Worm (Caenorhabditis elegans): ENCODE measurements around the gene C16C8.20.
"Not testable (repeated sequence)": the region's sequence is repeated elsewhere in the genome, so short reads cannot be mapped to it uniquely, and the experiment has no call there.

Gene C16C8.20

DNA sequence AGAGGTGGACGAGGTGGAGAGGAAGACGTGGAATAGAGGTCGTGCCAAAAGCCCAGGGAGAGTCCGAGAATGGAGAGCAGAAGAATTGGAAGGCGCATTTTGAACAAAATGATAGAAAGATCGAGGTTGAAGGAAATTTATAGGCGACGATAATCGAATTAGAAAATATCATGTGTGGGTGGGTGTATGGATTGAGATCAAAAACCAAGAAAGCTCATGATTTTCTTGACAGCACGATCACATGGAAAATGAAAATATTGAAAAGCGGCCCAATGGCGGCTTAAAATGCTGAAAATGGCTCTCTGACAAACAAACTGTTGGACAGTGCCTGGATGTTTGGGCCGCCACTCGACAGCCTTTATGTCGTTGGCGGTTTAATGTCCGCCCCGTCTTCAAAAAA lies 16.4 kb downstream of the C16C8.20 start, which contains the start of gene C16C8.9:
TSS of gene C16C8.9 (minus strand) at position 101 of the 400 bp plus-strand sequence.
- TF ChIP-seq sea-2 (GFP tag; optimal IDR thresholded peaks at IDR 0.05), result no peak

DNA sequence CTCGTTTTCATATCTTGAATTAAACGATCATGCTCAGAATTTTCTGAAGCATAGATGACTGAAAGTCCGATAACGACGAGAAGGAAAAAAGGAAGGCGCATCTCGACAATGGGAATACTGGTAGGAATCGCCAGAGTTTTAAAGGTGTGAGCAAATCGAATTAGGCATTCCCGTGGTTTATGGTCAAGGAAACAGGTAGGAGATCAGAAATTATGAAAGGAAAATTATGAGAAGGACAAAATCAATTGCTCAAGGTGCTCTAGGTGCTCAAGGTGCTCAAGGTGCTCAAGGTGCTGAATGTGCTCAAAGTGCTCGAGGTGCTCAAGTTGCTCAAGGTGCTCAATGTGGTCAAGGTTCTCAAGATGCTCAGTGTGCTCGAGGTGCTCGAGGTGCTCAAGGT lies 17.8 kb downstream of the C16C8.20 start, which contains the start of gene C16C8.10:
TSS of gene C16C8.10 (minus strand) at position 101 of the 400 bp plus-strand sequence.
- TF ChIP-seq fkh-10 (GFP tag; optimal IDR thresholded peaks at IDR 0.05); ceh-9 (tag; optimal IDR thresholded peaks at IDR 0.05); ztf-11 (tag; optimal IDR thresholded peaks at IDR 0.05): not testable (repeated sequence)

DNA sequence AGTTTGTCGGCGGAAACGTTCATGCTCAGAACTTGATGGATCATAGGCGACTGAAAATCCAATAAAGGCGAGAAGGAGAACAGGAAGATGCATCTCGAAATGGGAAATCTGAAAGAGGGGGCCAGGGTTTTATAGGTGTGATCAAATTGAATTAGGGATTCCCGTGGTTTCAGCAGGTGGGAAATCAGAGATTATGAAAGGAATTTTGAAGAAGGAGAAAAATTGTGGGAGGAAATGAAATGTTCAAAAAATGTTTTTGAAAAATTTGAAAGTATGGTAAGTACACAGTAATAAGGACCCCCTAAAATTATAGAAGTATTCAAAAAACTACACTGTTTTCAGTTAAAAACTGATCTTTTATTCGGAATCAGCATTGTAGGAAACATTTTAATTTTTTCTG lies 23.8 kb downstream of the C16C8.20 start, which contains the start of gene Y49F6B.20:
TSS of gene Y49F6B.20 (minus strand) at position 101 of the 400 bp plus-strand sequence.
- no peak for TF ChIP-seq ztf-11 (tag; optimal IDR thresholded peaks at IDR 0.05)
- no peak for TF ChIP-seq daf-12 (tag; optimal IDR thresholded peaks at IDR 0.05)
- no peak for TF ChIP-seq jun-1 (tag; optimal IDR thresholded peaks at IDR 0.05)

DNA sequence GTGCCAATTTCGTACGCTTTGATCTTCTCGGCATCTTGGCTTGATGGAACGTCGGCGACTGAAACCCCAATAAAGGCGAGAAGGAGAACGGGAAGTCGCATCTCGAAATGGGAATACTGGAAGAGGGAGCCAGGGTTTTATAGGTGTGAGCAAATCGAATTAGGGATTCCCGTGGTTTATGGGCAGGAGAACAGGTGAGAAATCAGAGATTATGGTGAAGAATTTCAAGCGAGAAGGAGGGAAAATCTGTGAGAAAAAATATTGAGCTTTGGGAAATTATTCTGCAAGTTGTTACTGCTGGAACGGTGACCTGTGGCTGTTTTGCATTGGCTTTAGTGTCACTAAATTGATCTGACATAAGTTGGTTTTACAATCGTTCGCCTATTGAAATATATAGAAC lies 24.9 kb downstream of the C16C8.20 start, which contains the start of gene Y49F6B.13:
TSS of gene Y49F6B.13 (minus strand) at position 101 of the 400 bp plus-strand sequence.
- no peak for TF ChIP-seq ama-1 (optimal IDR thresholded peaks at IDR 0.05)
- no peak for TF ChIP-seq egl-27 (tag; optimal IDR thresholded peaks at IDR 0.05)
- TF ChIP-seq ceh-9 (tag; optimal IDR thresholded peaks at IDR 0.05), result no peak
- TF ChIP-seq elt-2 (tag; optimal IDR thresholded peaks at IDR 0.05), result no peak
- no peak for TF ChIP-seq mdl-1 (tag; optimal IDR thresholded peaks at IDR 0.05)
- TF ChIP-seq nhr-28 (tag; optimal IDR thresholded peaks at IDR 0.05), result no peak

DNA sequence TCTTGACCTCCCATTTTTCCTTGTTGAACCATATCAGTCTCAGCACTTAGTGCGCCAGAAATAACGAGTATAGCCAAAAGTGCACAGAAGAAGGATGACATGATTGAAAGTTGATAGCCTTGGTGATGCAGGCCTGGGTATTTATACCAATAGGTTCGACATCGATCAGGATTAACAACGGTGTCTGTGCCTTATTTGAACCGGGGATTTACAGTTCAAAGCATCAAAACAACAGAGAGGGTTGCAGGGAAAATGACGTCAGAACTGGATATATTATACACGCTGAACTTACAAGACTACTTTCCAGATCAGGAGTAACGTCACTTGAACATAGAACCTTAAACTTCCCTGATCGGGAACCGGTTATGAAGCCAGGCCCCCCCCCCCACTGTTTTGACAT lies 25.6 kb downstream of the C16C8.20 start, which contains the start of gene Y49F6B.12:
TSS of gene Y49F6B.12 (minus strand) at position 101 of the 400 bp plus-strand sequence.
- TF ChIP-seq fkh-2 (tag; optimal IDR thresholded peaks at IDR 0.05), result no peak
- no peak for TF ChIP-seq elt-1 (tag; optimal IDR thresholded peaks at IDR 0.05)
- TF ChIP-seq lin-39 (tag; optimal IDR thresholded peaks at IDR 0.05), result no peak
- no peak for TF ChIP-seq nfya-1 (tag; optimal IDR thresholded peaks at IDR 0.05; ENCODE audit: insufficient read depth)
- TF ChIP-seq aly-2 (tag; optimal IDR thresholded peaks at IDR 0.05), result no peak
- no peak for TF ChIP-seq zag-1 (tag; optimal IDR thresholded peaks at IDR 0.05)
- TF ChIP-seq pha-4 (tag; optimal IDR thresholded peaks at IDR 0.05), result no peak
- no peak for TF ChIP-seq pqm-1 (tag; optimal IDR thresholded peaks at IDR 0.05)
- TF ChIP-seq nhr-12 (tag; optimal IDR thresholded peaks at IDR 0.05), result no peak

DNA sequence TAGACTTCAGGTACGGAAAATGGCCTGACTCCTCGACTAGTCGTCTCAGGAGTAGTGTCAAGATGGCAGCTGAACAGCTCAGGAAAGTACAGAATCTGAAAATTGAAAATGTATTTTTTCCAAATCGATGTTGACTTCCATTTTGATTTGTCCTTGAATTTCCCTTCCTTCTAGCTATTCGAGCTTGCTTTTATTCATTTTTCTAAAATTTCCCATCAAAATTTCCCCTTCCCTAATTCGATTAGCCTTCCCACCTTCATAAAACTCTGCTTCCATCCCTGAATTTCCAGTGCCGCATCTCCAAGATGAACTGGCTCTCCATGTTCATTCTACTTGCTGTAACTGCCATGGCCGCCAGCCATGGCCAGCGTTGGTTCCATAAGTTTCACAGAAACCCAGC lies 26.1 kb downstream of the C16C8.20 start, which contains the start of gene Y49F6B.6:
TSS of gene Y49F6B.6 (plus strand) at position 301 of the 400 bp plus-strand sequence.
- TF ChIP-seq ztf-11 (tag; optimal IDR thresholded peaks at IDR 0.05), result no peak
- no peak for TF ChIP-seq tbx-2 (tag; optimal IDR thresholded peaks at IDR 0.05)
- TF ChIP-seq nhr-28 (tag; optimal IDR thresholded peaks at IDR 0.05), result no peak
- no peak for TF ChIP-seq egl-5 (tag; optimal IDR thresholded peaks at IDR 0.05)

DNA sequence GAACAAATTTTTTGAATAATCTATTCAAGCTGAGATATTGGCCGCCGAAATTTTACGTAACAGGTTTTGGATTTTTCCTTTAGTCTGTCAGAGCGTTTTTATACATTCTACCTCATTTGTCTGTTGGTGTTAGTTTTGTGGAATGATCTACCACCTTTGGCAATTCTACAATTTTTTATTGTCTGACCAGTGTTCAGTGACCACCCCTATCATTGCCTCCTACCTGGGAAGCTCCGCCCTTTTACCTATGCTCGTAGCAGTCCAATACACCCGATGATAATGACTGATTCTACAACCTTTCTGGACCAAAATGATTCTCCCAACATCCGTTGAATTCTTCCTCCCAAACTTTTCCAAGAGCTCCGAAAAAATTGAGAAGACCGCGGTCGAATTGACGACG lies 27.0 kb downstream of the C16C8.20 start, which contains the start of gene sdz-32:
TSS of gene sdz-32 (plus strand) at position 301 of the 400 bp plus-strand sequence.
- TF ChIP-seq ZK546.5 (tag; optimal IDR thresholded peaks at IDR 0.05) (no peak), ceh-28 (tag; optimal IDR thresholded peaks at IDR 0.05) (no peak), lsy-12 (tag; optimal IDR thresholded peaks at IDR 0.05) (no peak)

DNA sequence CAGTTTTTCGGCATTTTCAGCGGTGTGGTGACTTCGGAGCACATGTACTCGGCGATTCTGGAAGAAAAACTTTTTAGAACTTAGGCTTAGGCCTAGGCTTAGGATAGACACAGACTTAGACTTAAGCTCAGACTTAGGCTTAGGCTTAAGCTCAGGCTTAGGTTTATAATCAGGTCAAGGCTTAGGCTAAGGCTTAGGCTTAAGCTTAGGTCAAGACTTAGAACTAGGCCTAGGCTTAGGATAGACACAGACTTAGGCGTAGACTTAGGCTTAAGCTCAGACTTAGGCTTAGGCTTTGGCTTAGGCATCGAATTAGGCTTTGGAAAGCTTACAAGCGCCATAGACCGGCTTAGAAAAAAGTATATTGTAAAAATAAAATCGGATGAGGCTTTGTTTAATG lies 29.8 kb downstream of the C16C8.20 start:
- no peak for TF ChIP-seq unc-39 (tag; optimal IDR thresholded peaks at IDR 0.05)
- TF ChIP-seq snpc-4 (tag; optimal IDR thresholded peaks at IDR 0.05), result no peak
- no peak for TF ChIP-seq mdl-1 (tag; optimal IDR thresholded peaks at IDR 0.05)
- no peak for TF ChIP-seq nhr-67 (tag; optimal IDR thresholded peaks at IDR 0.05)
- no peak for TF ChIP-seq elt-1 (tag; optimal IDR thresholded peaks at IDR 0.05)
- no peak for TF ChIP-seq egl-5 (tag; optimal IDR thresholded peaks at IDR 0.05)
- no peak for TF ChIP-seq elt-2 (tag; optimal IDR thresholded peaks at IDR 0.05)
- TF ChIP-seq nhr-237 (tag; optimal IDR thresholded peaks at IDR 0.05), result no peak
- no peak for TF ChIP-seq nfya-1 (tag; optimal IDR thresholded peaks at IDR 0.05; ENCODE audit: insufficient read depth)
- no peak for TF ChIP-seq ZK546.5 (tag; optimal IDR thresholded peaks at IDR 0.05)
- TF ChIP-seq unc-62 (GFP tag; optimal IDR thresholded peaks at IDR 0.05), result no peak
- TF ChIP-seq hmg-11 (tag; optimal IDR thresholded peaks at IDR 0.05), result no peak
- TF ChIP-seq fkh-2 (tag; optimal IDR thresholded peaks at IDR 0.05), result no peak
- TF ChIP-seq nhr-28 (tag; optimal IDR thresholded peaks at IDR 0.05), result no peak
- TF ChIP-seq zag-1 (tag; optimal IDR thresholded peaks at IDR 0.05), result no peak
- no peak for TF ChIP-seq lsy-12 (tag; optimal IDR thresholded peaks at IDR 0.05)
- TF ChIP-seq skn-1 (tag; optimal IDR thresholded peaks at IDR 0.05), result no peak
- no peak for TF ChIP-seq R02D3.7 (tag; optimal IDR thresholded peaks at IDR 0.05)
